Fruit fly (Drosophila melanogaster) whole organism, embryonic: ENCODE results near the gene CG32633.

ENCODE experiments used
- Adf1 ChIP-seq: fragments of 200-800 bp; sonication (Bioruptor generic); IDR thresholded peaks from 2 replicates; pipeline ENCODE4 v1.3.6; 2022; ENCODE audit warnings: missing biosample characterization, missing genetic modification characterization
- Aef1 ChIP-seq: fragments of 200-800 bp; sonication (Bioruptor generic); IDR thresholded peaks from 3 replicates; pipeline ENCODE4 v1.3.6; 2022; ENCODE audit warnings: missing biosample characterization, missing genetic modification characterization
- Antp ChIP-seq: fragments of 200-800 bp; sonication (Bioruptor generic); optimal IDR thresholded peaks from 3 replicates; lab custom pipeline; 2016; ENCODE audit warnings: missing biosample characterization, missing genetic modification characterization
- BEAF-32 ChIP-seq: fragments of 200-800 bp; sonication (Bioruptor generic); optimal IDR thresholded peaks from 3 replicates; lab custom pipeline; 2017; ENCODE audit warnings: missing biosample characterization, missing genetic modification characterization, mild to moderate bottlenecking, moderate library complexity, missing genetic modification reagents
- CG10209 ChIP-seq: fragments of 200-800 bp; sonication (Bioruptor generic); optimal IDR thresholded peaks from 3 replicates; lab custom pipeline; 2017; ENCODE audit warnings: missing biosample characterization, mild to moderate bottlenecking, missing genetic modification characterization, missing genetic modification reagents
- CG10654 ChIP-seq: fragments of 200-800 bp; sonication (Bioruptor generic); optimal IDR thresholded peaks from 2 replicates; lab custom pipeline; 2016; ENCODE audit warnings: missing biosample characterization, missing genetic modification characterization
- CG10959 ChIP-seq: fragments of 200-800 bp; sonication (Bioruptor generic); IDR thresholded peaks from 2 replicates; pipeline ENCODE4 v1.3.6; 2022; ENCODE audit warnings: missing biosample characterization, missing genetic modification characterization
- CG10979 ChIP-seq: fragments of 200-800 bp; sonication (Bioruptor generic); optimal IDR thresholded peaks from 2 replicates; lab custom pipeline; 2018; ENCODE audit warnings: missing biosample characterization, mild to moderate bottlenecking, missing genetic modification characterization, moderate library complexity
- CG11456 ChIP-seq: fragments of 200-800 bp; sonication (Bioruptor generic); IDR thresholded peaks from 3 replicates; pipeline ENCODE4 v1.3.6; 2022; ENCODE audit warnings: missing biosample characterization, missing genetic modification characterization
- CG12299 ChIP-seq: fragments of 200-800 bp; sonication (Bioruptor generic); optimal IDR thresholded peaks from 2 replicates; lab custom pipeline; 2018; ENCODE audit warnings: missing biosample characterization, mild to moderate bottlenecking, missing genetic modification characterization
- CG1233 ChIP-seq: fragments of 200-800 bp; sonication (Bioruptor generic); optimal IDR thresholded peaks from 4 replicates; lab custom pipeline; 2018; ENCODE audit warnings: missing biosample characterization, mild to moderate bottlenecking, missing genetic modification characterization
- CG12744 ChIP-seq: fragments of 200-800 bp; sonication (Bioruptor generic); optimal IDR thresholded peaks from 2 replicates; lab custom pipeline; 2016; ENCODE audit warnings: missing biosample characterization, missing genetic modification characterization
- CG13123 ChIP-seq: fragments of 200-800 bp; sonication (Bioruptor generic); optimal IDR thresholded peaks from 2 replicates; lab custom pipeline; 2016; ENCODE audit warnings: missing biosample characterization, missing genetic modification characterization
- CG13287 ChIP-seq: fragments of 200-800 bp; sonication (Bioruptor generic); IDR thresholded peaks from 2 replicates; pipeline ENCODE4 v1.3.6; 2022; ENCODE audit warnings: missing biosample characterization, missing genetic modification characterization; ENCODE audit not compliant: partially characterized antibody
- CG14014 ChIP-seq: fragments of 200-800 bp; sonication (Bioruptor generic); IDR thresholded peaks from 2 replicates; pipeline ENCODE4 v1.3.6; 2022; ENCODE audit warnings: missing biosample characterization, missing genetic modification characterization
- CG18619 ChIP-seq: fragments of 200-800 bp; sonication (Bioruptor generic); optimal IDR thresholded peaks from 3 replicates; lab custom pipeline; 2017; ENCODE audit warnings: missing biosample characterization, mild to moderate bottlenecking, missing genetic modification characterization
- CG2116 ChIP-seq: fragments of 200-800 bp; sonication (Bioruptor generic); optimal IDR thresholded peaks from 3 replicates; lab custom pipeline; 2018; ENCODE audit warnings: missing biosample characterization, mild to moderate bottlenecking, missing genetic modification characterization
- CG2202 ChIP-seq: fragments of 200-800 bp; sonication (Bioruptor generic); optimal IDR thresholded peaks from 2 replicates; lab custom pipeline; 2018; ENCODE audit warnings: missing biosample characterization, mild to moderate bottlenecking, missing genetic modification characterization
- CG4730 ChIP-seq: fragments of 200-800 bp; sonication (Bioruptor generic); IDR thresholded peaks from 2 replicates; pipeline ENCODE4 v1.3.6; 2022; ENCODE audit warnings: missing biosample characterization, missing genetic modification characterization
- CG4820 ChIP-seq: fragments of 200-800 bp; sonication (Bioruptor generic); optimal IDR thresholded peaks from 3 replicates; lab custom pipeline; 2016; ENCODE audit warnings: missing biosample characterization, missing genetic modification characterization
- CG6683 ChIP-seq: fragments of 200-800 bp; sonication (Bioruptor generic); optimal IDR thresholded peaks from 2 replicates; lab custom pipeline; 2017; ENCODE audit warnings: missing biosample characterization, mild to moderate bottlenecking, missing genetic modification characterization, missing genetic modification reagents
- CG9437 ChIP-seq: fragments of 200-800 bp; sonication (Bioruptor generic); optimal IDR thresholded peaks from 2 replicates; lab custom pipeline; 2018; ENCODE audit warnings: missing biosample characterization, mild to moderate bottlenecking, missing genetic modification characterization
- E2f2 ChIP-seq: fragments of 200-800 bp; sonication (Bioruptor generic); IDR thresholded peaks from 2 replicates; pipeline ENCODE4 v1.3.6; 2022; ENCODE audit warnings: missing biosample characterization, missing genetic modification characterization
- Gug ChIP-seq: fragments of 200-800 bp; sonication (Bioruptor generic); IDR thresholded peaks from 4 replicates; pipeline ENCODE4 v1.3.6; 2022; ENCODE audit warnings: missing biosample characterization, missing genetic modification characterization
- Hr3 ChIP-seq: fragments of 200-800 bp; sonication (Bioruptor generic); optimal IDR thresholded peaks from 3 replicates; lab custom pipeline; 2016; ENCODE audit warnings: missing biosample characterization, missing genetic modification characterization
- Hr78 ChIP-seq, 2 experiments: fragments of 200-800 bp in 1 of 2; fragments of >200 bp in 1 of 2; sonication (Bioruptor generic) in 1 of 2; optimal IDR thresholded peaks; 2 replicates each; lab custom pipeline; 2017 to 2019; ENCODE audit warnings: missing biosample characterization in 2 of 2, missing genetic modification characterization in 2 of 2, mild to moderate bottlenecking in 1 of 2, moderate library complexity in 1 of 2
- Meics ChIP-seq: fragments of 200-800 bp; sonication (Bioruptor generic); optimal IDR thresholded peaks from 2 replicates; lab custom pipeline; 2017; ENCODE audit warnings: missing biosample characterization, mild to moderate bottlenecking, missing genetic modification characterization
- Neu2 ChIP-seq: fragments of 200-800 bp; sonication (Bioruptor generic); optimal IDR thresholded peaks from 3 replicates; lab custom pipeline; 2016; ENCODE audit warnings: missing biosample characterization, missing genetic modification characterization, borderline replicate concordance
- PHDP ChIP-seq: fragments of 200-800 bp; sonication (Bioruptor generic); optimal IDR thresholded peaks from 3 replicates; lab custom pipeline; 2018; ENCODE audit warnings: missing biosample characterization, mild to moderate bottlenecking, missing genetic modification characterization, moderate library complexity
- Rfx ChIP-seq: fragments of 200-800 bp; sonication (Bioruptor generic); IDR thresholded peaks from 2 replicates; pipeline ENCODE4 v1.3.6; 2022; ENCODE audit warnings: missing biosample characterization, missing genetic modification characterization
- Six4 ChIP-seq: fragments of 200-800 bp; sonication (Bioruptor generic); optimal IDR thresholded peaks from 2 replicates; lab custom pipeline; 2016; ENCODE audit warnings: missing biosample characterization, missing genetic modification characterization
- al ChIP-seq: fragments of 200-800 bp; sonication (Bioruptor generic); IDR thresholded peaks from 2 replicates; pipeline ENCODE4 v1.3.6; 2022; ENCODE audit warnings: missing biosample characterization, missing genetic modification characterization
- ash1 ChIP-seq: fragments of 200-800 bp; sonication (Bioruptor generic); optimal IDR thresholded peaks from 2 replicates; lab custom pipeline; 2018; ENCODE audit warnings: missing biosample characterization, mild to moderate bottlenecking, missing genetic modification characterization
- btn ChIP-seq: fragments of 200-800 bp; sonication (Bioruptor generic); optimal IDR thresholded peaks from 2 replicates; lab custom pipeline; 2016; ENCODE audit warnings: missing biosample characterization, missing genetic modification characterization
- chn ChIP-seq: fragments of 200-800 bp; sonication (Bioruptor generic); optimal IDR thresholded peaks from 2 replicates; lab custom pipeline; 2016; ENCODE audit warnings: missing biosample characterization, missing genetic modification characterization
- crol ChIP-seq: fragments of 200-800 bp; sonication (Bioruptor generic); IDR thresholded peaks from 2 replicates; pipeline ENCODE4 v1.3.6; 2022; ENCODE audit warnings: missing biosample characterization, missing genetic modification characterization
- fd102C ChIP-seq: fragments of 200-800 bp; sonication (Bioruptor generic); optimal IDR thresholded peaks from 2 replicates; lab custom pipeline; 2018; ENCODE audit warnings: missing biosample characterization, mild to moderate bottlenecking, missing genetic modification characterization, moderate library complexity
- fd96Cb ChIP-seq: fragments of 200-800 bp; sonication (Bioruptor generic); optimal IDR thresholded peaks from 2 replicates; lab custom pipeline; 2018; ENCODE audit warnings: missing biosample characterization, mild to moderate bottlenecking, missing genetic modification characterization, moderate library complexity
- gsb-n ChIP-seq: fragments of 200-800 bp; sonication (Bioruptor generic); optimal IDR thresholded peaks from 3 replicates; lab custom pipeline; 2018; ENCODE audit warnings: missing biosample characterization, mild to moderate bottlenecking, missing genetic modification characterization
- lilli ChIP-seq: fragments of 200-800 bp; sonication (Bioruptor generic); optimal IDR thresholded peaks from 3 replicates; lab custom pipeline; 2016; ENCODE audit warnings: missing biosample characterization, missing genetic modification characterization
- lov ChIP-seq, 2 experiments: fragments of 200-800 bp in 1 of 2; fragments of >200 bp in 1 of 2; sonication (Bioruptor generic) in 1 of 2; IDR thresholded peaks in 1 of 2; optimal IDR thresholded peaks in 1 of 2; 2 replicates in 1 of 2; 3 replicates in 1 of 2; pipeline versions ENCODE4 v1.3.6 to Lab custom; 2017 to 2022; ENCODE audit warnings: missing biosample characterization in 1 of 2, missing genetic modification characterization in 1 of 2
- onecut ChIP-seq: fragments of 200-800 bp; sonication (Bioruptor generic); IDR thresholded peaks from 2 replicates; pipeline ENCODE4 v1.3.6; 2022; ENCODE audit warnings: missing biosample characterization, missing genetic modification characterization
- sima ChIP-seq: fragments of 200-800 bp; sonication (Bioruptor generic); optimal IDR thresholded peaks from 2 replicates; lab custom pipeline; 2016; ENCODE audit warnings: missing biosample characterization, missing genetic modification characterization
- sisA ChIP-seq: fragments of 200-800 bp; sonication (Bioruptor generic); IDR thresholded peaks from 2 replicates; pipeline ENCODE4 v1.3.6; 2022; ENCODE audit warnings: missing biosample characterization, missing genetic modification characterization
- sna ChIP-seq: fragments of 200-800 bp; sonication (Bioruptor generic); IDR thresholded peaks from 2 replicates; pipeline ENCODE4 v1.3.6; 2022; ENCODE audit warnings: missing biosample characterization, missing genetic modification characterization; ENCODE audit not compliant: partially characterized antibody
- so ChIP-seq: fragments of 200-800 bp; sonication (Bioruptor generic); IDR thresholded peaks from 3 replicates; pipeline ENCODE4 v1.3.6; 2022; ENCODE audit warnings: missing biosample characterization, missing genetic modification characterization
- ssp ChIP-seq: fragments of 200-800 bp; sonication (Bioruptor generic); IDR thresholded peaks from 2 replicates; pipeline ENCODE4 v1.3.6; 2022; ENCODE audit warnings: missing biosample characterization, missing genetic modification characterization

CG32633 gene

dm6 chrX:13563483-13564443 is 2.3 kb downstream of the CG32633 start, which contains the start of the genes CG46311 and Tpst (continued):
- TF ChIP-seq PHDP (tag; lab: Kevin White, UChicago) (peak; percentile 3), ash1 (GFP tag; lab: Kevin White, UChicago) (no peak), E2f2 (GFP tag; lab: Robert Waterston, UW) (peak; percentile 57), lilli (GFP tag; lab: Kevin White, UChicago) (peak; percentile 62), Hr78 (GFP tag; optimal IDR thresholded peaks at IDR 0.05; lab: Kevin White, UChicago) (no peak), CG14014 (peak; percentile 74), CG12299 (tag; lab: Kevin White, UChicago) (peak; percentile 38), CG10959 (GFP tag; lab: Robert Waterston, UW) (peak; percentile 43), CG18619 (peak; percentile 13), Antp (GFP tag; lab: Kevin White, UChicago) (peak; percentile 71), Six4 (GFP tag; lab: Kevin White, UChicago) (peak; percentile 41), CG10654 (peak; percentile 23), CG10209 (GFP tag; lab: Kevin White, UChicago) (peak; percentile 36), CG6683 (GFP tag; lab: Kevin White, UChicago) (no peak), ssp (peak; percentile 42), gsb-n (no peak), sisA (GFP tag; lab: Robert Waterston, UW) (peak; percentile 67), sima (GFP tag; lab: Kevin White, UChicago) (peak; percentile 21), btn (GFP tag; lab: Kevin White, UChicago) (no peak), CG1233 (peak; percentile 38), CG11456 (GFP tag; lab: Robert Waterston, UW) (peak; percentile 93), al (peak; percentile 26; the same call in 1 of the 2 replicates), crol (GFP tag; lab: Robert Waterston, UW) (peak; percentile 45), CG12744 (GFP tag; lab: Kevin White, UChicago) (peak; percentile 43), Meics (GFP tag; lab: Kevin White, UChicago) (peak; percentile 69), CG4820 (GFP tag; lab: Kevin White, UChicago) (peak; percentile 50), Aef1 (GFP tag; lab: Robert Waterston, UW) (peak; percentile 45; the same call in 2 of the 3 replicates), Adf1 (GFP tag; lab: Robert Waterston, UW) (peak; percentile 89), lov (optimal IDR thresholded peaks at IDR 0.05; lab: Kevin White, UChicago) (no peak), lov (GFP tag; IDR thresholded peaks at IDR 0.05; lab: Robert Waterston, UW) (peak; percentile 62; the same call in 1 of the 3 replicates), fd102C (GFP tag; lab: Kevin White, UChicago) (no peak), so (no peak), Rfx (GFP tag; lab: Robert Waterston, UW) (peak; percentile 88), Gug (GFP tag; lab: Robert Waterston, UW) (peak; percentile 56; the same call in 1 of the 4 replicates), CG13287 (GFP tag; lab: Robert Waterston, UW) (peak; percentile 51), chn (peak; percentile 36), BEAF-32 (peak; percentile 48), CG2202 (tag; lab: Kevin White, UChicago) (no peak), fd96Cb (tag; lab: Kevin White, UChicago) (peak; percentile 13), onecut (GFP tag; lab: Robert Waterston, UW) (peak; percentile 61), Hr3 (peak; percentile 54), CG2116 (GFP tag; lab: Kevin White, UChicago) (peak; percentile 34), CG4730 (GFP tag; lab: Robert Waterston, UW) (peak; percentile 46; the same call in 1 of the 2 replicates), CG13123 (GFP tag; lab: Kevin White, UChicago) (no peak), sna (GFP tag; lab: Robert Waterston, UW) (0 out of 2 replicates have a peak, but pooled peaks have one; percentile 34), Neu2 (GFP tag; lab: Kevin White, UChicago) (peak; percentile 1), CG10979 (tag; lab: Kevin White, UChicago) (peak; percentile 100), CG9437 (GFP tag; lab: Kevin White, UChicago) (no peak)
